Fruit fly (Drosophila melanogaster) Kc167 (cell line): ENCODE measurements around the gene CG42752.

Experiments used
- Myc ChIP-seq: fragments of >200 bp; optimal IDR thresholded peaks from 2 replicates; lab custom pipeline; 2017; ENCODE audit warnings: missing external identifiers
- Sin3A ChIP-seq: fragments of >200 bp; optimal IDR thresholded peaks from 2 replicates; lab custom pipeline; 2018; ENCODE audit warnings: missing external identifiers
- h ChIP-seq: fragments of >200 bp; optimal IDR thresholded peaks from 3 replicates; lab custom pipeline; 2018; ENCODE audit warnings: missing external identifiers
- insv ChIP-seq: fragments of >200 bp; optimal IDR thresholded peaks from 3 replicates; lab custom pipeline; 2018; ENCODE audit warnings: missing external identifiers
- psq ChIP-seq: fragments of >200 bp; optimal IDR thresholded peaks from 2 replicates; lab custom pipeline; 2017; ENCODE audit warnings: missing external identifiers
- ttk ChIP-seq: sonication (Bioruptor generic); optimal IDR thresholded peaks from 2 replicates; lab custom pipeline; 2017; ENCODE audit warnings: missing external identifiers

Gene CG42752

dm6 chr2L:18740010-18740409, at the start of gene CG42752, which contains the start of gene CG15167:
TSS of gene CG42752 (minus strand) at chr2L:18740110.
TSS of gene CG15167 (plus strand) at chr2L:18740358.
- TF ChIP-seq Myc (lab: Kevin White, UChicago) (no peak), Sin3A (no peak), h (lab: Kevin White, UChicago) (no peak), psq (lab: Kevin White, UChicago) (no peak)

dm6 chr2L:18788953-18789352, 49.0 kb upstream of the CG42752 start:
- TF ChIP-seq insv (lab: Kevin White, UChicago) (no peak), Myc (lab: Kevin White, UChicago) (no peak), h (lab: Kevin White, UChicago) (no peak), psq (lab: Kevin White, UChicago) (no peak), Sin3A (no peak), ttk (lab: Kevin White, UChicago) (no peak)

- TF ChIP-seq Sin3A: no peak
- no peak for TF ChIP-seq insv (lab: Kevin White, UChicago)
- TF ChIP-seq psq (lab: Kevin White, UChicago): no peak
- no peak for TF ChIP-seq ttk (lab: Kevin White, UChicago)
- TF ChIP-seq Myc (lab: Kevin White, UChicago): no peak
- TF ChIP-seq h (lab: Kevin White, UChicago): no peak
These were observed 47.6 kb upstream of the CG42752 start for dm6 chr2L:18787415-18787989.

- no peak for TF ChIP-seq Myc (lab: Kevin White, UChicago)
- TF ChIP-seq Sin3A: no peak
- TF ChIP-seq ttk (lab: Kevin White, UChicago): no peak
- TF ChIP-seq psq (lab: Kevin White, UChicago): no peak
- no peak for TF ChIP-seq insv (lab: Kevin White, UChicago)
- no peak for TF ChIP-seq h (lab: Kevin White, UChicago)
These were observed 45.2 kb upstream of the CG42752 start for dm6 chr2L:18785026-18785600.

dm6 chr2L:18783357-18784040, 43.6 kb upstream of the CG42752 start:
- TF ChIP-seq insv (lab: Kevin White, UChicago): no peak

- TF ChIP-seq psq (lab: Kevin White, UChicago) (no peak), h (lab: Kevin White, UChicago) (no peak), Myc (lab: Kevin White, UChicago) (no peak), Sin3A (no peak), insv (lab: Kevin White, UChicago) (no peak), ttk (lab: Kevin White, UChicago) (no peak)
These were observed 43.0 kb upstream of the CG42752 start for dm6 chr2L:18782936-18783335.

- TF ChIP-seq psq (lab: Kevin White, UChicago) (no peak), insv (lab: Kevin White, UChicago) (no peak), ttk (lab: Kevin White, UChicago) (no peak), h (lab: Kevin White, UChicago) (no peak), Myc (lab: Kevin White, UChicago) (no peak), Sin3A (no peak)
These were observed 42.4 kb upstream of the CG42752 start for dm6 chr2L:18782212-18782825.

dm6 chr2L:18780911-18781545, 41.1 kb upstream of the CG42752 start:
- TF ChIP-seq Myc (lab: Kevin White, UChicago): no peak
- TF ChIP-seq insv (lab: Kevin White, UChicago): no peak
- TF ChIP-seq Sin3A: no peak
- no peak for TF ChIP-seq psq (lab: Kevin White, UChicago)
- TF ChIP-seq ttk (lab: Kevin White, UChicago): no peak

dm6 chr2L:18777442-18777841, 37.5 kb upstream of the CG42752 start:
- TF ChIP-seq insv (lab: Kevin White, UChicago) (no peak), Myc (lab: Kevin White, UChicago) (no peak), psq (lab: Kevin White, UChicago) (no peak), Sin3A (no peak), ttk (lab: Kevin White, UChicago) (no peak), h (lab: Kevin White, UChicago) (no peak)

dm6 chr2L:18776559-18776958, 36.6 kb upstream of the CG42752 start:
- no peak for TF ChIP-seq psq (lab: Kevin White, UChicago)
- no peak for TF ChIP-seq insv (lab: Kevin White, UChicago)
- no peak for TF ChIP-seq h (lab: Kevin White, UChicago)
- TF ChIP-seq ttk (lab: Kevin White, UChicago): no peak
- no peak for TF ChIP-seq Myc (lab: Kevin White, UChicago)
- no peak for TF ChIP-seq Sin3A

- TF ChIP-seq ttk (lab: Kevin White, UChicago) (no peak), h (lab: Kevin White, UChicago) (no peak), Myc (lab: Kevin White, UChicago) (no peak), insv (lab: Kevin White, UChicago) (no peak), psq (lab: Kevin White, UChicago) (no peak), Sin3A (no peak)
These were observed 35.4 kb upstream of the CG42752 start for dm6 chr2L:18775274-18775673.
